Worm (Caenorhabditis elegans): Measurements from ENCODE around the gene F56H9.8.

F56H9.8 gene

ce11 chrV:12649213-12649612 is 4.6 kb downstream of the F56H9.8 start, which contains the start of gene gpa-9:
Gene gpa-9 (minus strand): TSS chrV:12649313.
- TF ChIP-seq nhr-6 (tag; optimal IDR thresholded peaks at IDR 0.05), result no peak
- TF ChIP-seq dmd-4 (tag; optimal IDR thresholded peaks at IDR 0.05), result no peak

- TF ChIP-seq aly-2 (tag; optimal IDR thresholded peaks at IDR 0.05) (no peak), mab-5 (tag; optimal IDR thresholded peaks at IDR 0.05) (no peak), crh-2 (tag; optimal IDR thresholded peaks at IDR 0.05) (no peak), snpc-4 (tag; optimal IDR thresholded peaks at IDR 0.05) (peak; percentile 20), C34F6.9 (tag; optimal IDR thresholded peaks at IDR 0.05) (peak; percentile 44), ztf-4 (tag; optimal IDR thresholded peaks at IDR 0.05) (no peak), lin-11 (tag; optimal IDR thresholded peaks at IDR 0.05) (no peak), sma-3 (GFP tag; optimal IDR thresholded peaks at IDR 0.05) (no peak), Y55F3AM.14 (GFP tag; optimal IDR thresholded peaks at IDR 0.05) (no peak), unc-55 (GFP tag; optimal IDR thresholded peaks at IDR 0.05) (peak; percentile 60), lsy-2 (tag; optimal IDR thresholded peaks at IDR 0.05) (peak in 1 of 2 experiments; percentile 59), fos-1 (tag; optimal IDR thresholded peaks at IDR 0.05) (peak; percentile 46), skn-1 (tag; optimal IDR thresholded peaks at IDR 0.05) (no peak), R02D3.7 (tag; optimal IDR thresholded peaks at IDR 0.05) (no peak), lin-13 (GFP tag; optimal IDR thresholded peaks at IDR 0.05) (no peak), dmd-4 (tag; optimal IDR thresholded peaks at IDR 0.05) (no peak), nhr-129 (tag; optimal IDR thresholded peaks at IDR 0.05) (peak; percentile 54), egl-27 (tag; optimal IDR thresholded peaks at IDR 0.05) (no peak), zag-1 (tag; optimal IDR thresholded peaks at IDR 0.05) (peak; percentile 25), nhr-11 (tag; optimal IDR thresholded peaks at IDR 0.05) (no peak), ceh-82 (tag; optimal IDR thresholded peaks at IDR 0.05) (no peak), peb-1 (tag; optimal IDR thresholded peaks at IDR 0.05) (no peak), gmeb-1 (tag; optimal IDR thresholded peaks at IDR 0.05) (no peak)
Observed at ce11 chrV:12649636-12650035, 5.0 kb downstream of the F56H9.8 start, which contains the start of gene lin-25. Gene lin-25 (plus strand): TSS chrV:12649925.

- TF ChIP-seq lsy-2 (tag; optimal IDR thresholded peaks at IDR 0.05) (no peak), alr-1 (tag; optimal IDR thresholded peaks at IDR 0.05) (no peak), gmeb-1 (tag; optimal IDR thresholded peaks at IDR 0.05) (no peak), sma-3 (GFP tag; optimal IDR thresholded peaks at IDR 0.05) (no peak), nhr-77 (tag; optimal IDR thresholded peaks at IDR 0.05) (no peak), unc-62 (GFP tag; optimal IDR thresholded peaks at IDR 0.05) (no peak), nhr-129 (tag; optimal IDR thresholded peaks at IDR 0.05) (no peak), peb-1 (tag; optimal IDR thresholded peaks at IDR 0.05) (no peak)
Observed at ce11 chrV:12658142-12658541, 13.5 kb downstream of the F56H9.8 start, which contains the start of gene W05B10.6. Gene W05B10.6 (minus strand): TSS chrV:12658242.

ce11 chrV:12659426-12659825 is 14.8 kb downstream of the F56H9.8 start, which contains the start of gene ccch-3:
Gene ccch-3 (minus strand): TSS chrV:12659687.
- TF ChIP-seq C34F6.9 (tag; optimal IDR thresholded peaks at IDR 0.05) (peak; percentile 67), nhr-129 (tag; optimal IDR thresholded peaks at IDR 0.05) (peak; percentile 69), sem-4 (tag; optimal IDR thresholded peaks at IDR 0.05) (peak; percentile 34), gmeb-1 (tag; optimal IDR thresholded peaks at IDR 0.05) (peak; percentile 75), fos-1 (tag; optimal IDR thresholded peaks at IDR 0.05) (peak; percentile 24), sma-9 (GFP tag; optimal IDR thresholded peaks at IDR 0.05) (peak; percentile 85), sma-9 (tag; optimal IDR thresholded peaks at IDR 0.05) (no peak), sma-3 (GFP tag; optimal IDR thresholded peaks at IDR 0.05) (peak; percentile 72), egl-27 (tag; optimal IDR thresholded peaks at IDR 0.05) (peak; percentile 56), lsy-2 (tag; optimal IDR thresholded peaks at IDR 0.05) (peak; percentile 36 to 87), nhr-23 (tag; optimal IDR thresholded peaks at IDR 0.05) (no peak), nhr-21 (tag; optimal IDR thresholded peaks at IDR 0.05) (peak; percentile 43), nhr-25 (tag; optimal IDR thresholded peaks at IDR 0.05) (peak; percentile 81), ztf-4 (tag; optimal IDR thresholded peaks at IDR 0.05) (peak; percentile 1), F13H6.1 (tag; optimal IDR thresholded peaks at IDR 0.05) (peak; percentile 27), lin-13 (GFP tag; optimal IDR thresholded peaks at IDR 0.05) (peak; percentile 59), unc-62 (GFP tag; optimal IDR thresholded peaks at IDR 0.05) (no peak), nhr-6 (tag; optimal IDR thresholded peaks at IDR 0.05) (no peak), lin-39 (tag; optimal IDR thresholded peaks at IDR 0.05) (no peak), unc-55 (GFP tag; optimal IDR thresholded peaks at IDR 0.05) (peak; percentile 83), dmd-4 (tag; optimal IDR thresholded peaks at IDR 0.05) (no peak), mab-5 (tag; optimal IDR thresholded peaks at IDR 0.05) (no peak), nhr-12 (tag; optimal IDR thresholded peaks at IDR 0.05) (no peak), snpc-4 (tag; optimal IDR thresholded peaks at IDR 0.05) (peak; percentile 51), blmp-1 (tag; optimal IDR thresholded peaks at IDR 0.05; ENCODE audit: insufficient read depth) (no peak), crh-2 (tag; optimal IDR thresholded peaks at IDR 0.05) (peak; percentile 82)
